Fruit fly (Drosophila melanogaster): ENCODE data around the gene CG45045.

The CG45045 gene

dm6 chr3R:17681611-17682243 is 14.4 kb downstream of the CG45045 start:
- TF ChIP-seq cic (GFP tag; optimal IDR thresholded peaks at IDR 0.05) (no peak), CG1620 (GFP tag; optimal IDR thresholded peaks at IDR 0.05) (no peak), Crg-1 (GFP tag; optimal IDR thresholded peaks at IDR 0.05) (no peak), bab1 (GFP tag; optimal IDR thresholded peaks at IDR 0.05) (no peak), Mnt (GFP tag; optimal IDR thresholded peaks at IDR 0.05) (no peak), cnc (optimal IDR thresholded peaks at IDR 0.05) (no peak), pad (GFP tag; optimal IDR thresholded peaks at IDR 0.05) (no peak), toe (GFP tag; optimal IDR thresholded peaks at IDR 0.05) (no peak), CG5204 (GFP tag; optimal IDR thresholded peaks at IDR 0.05) (no peak), CG14711 (tag; optimal IDR thresholded peaks at IDR 0.05) (no peak), CG33017 (tag; optimal IDR thresholded peaks at IDR 0.05) (no peak), CG11617 (GFP tag; optimal IDR thresholded peaks at IDR 0.05) (no peak), ovo (GFP tag; optimal IDR thresholded peaks at IDR 0.05) (no peak), CG7101 (tag; optimal IDR thresholded peaks at IDR 0.05) (no peak), Hr96 (GFP tag; optimal IDR thresholded peaks at IDR 0.05) (no peak), kay (GFP tag; ENCODE audit: borderline replicate concordance) (no peak), Clk (GFP tag; optimal IDR thresholded peaks at IDR 0.05) (no peak), tj (GFP tag; optimal IDR thresholded peaks at IDR 0.05) (no peak)

dm6 chr3R:17682244-17682773 is 14.9 kb downstream of the CG45045 start, which contains the start of the genes alt and CG7655:
Gene alt (minus strand): TSS chr3R:17682515.
Gene CG7655 (plus strand): TSS chr3R:17682669.
- TF ChIP-seq pad (GFP tag; optimal IDR thresholded peaks at IDR 0.05) = no peak
- no peak for TF ChIP-seq CG7045 (GFP tag; optimal IDR thresholded peaks at IDR 0.05)
- TF ChIP-seq CG1620 (GFP tag; optimal IDR thresholded peaks at IDR 0.05) = peak; percentile 10
- TF ChIP-seq Clk (GFP tag; optimal IDR thresholded peaks at IDR 0.05) = no peak
- TF ChIP-seq cnc (optimal IDR thresholded peaks at IDR 0.05) = no peak
- no peak for TF ChIP-seq ovo (GFP tag; optimal IDR thresholded peaks at IDR 0.05)
- TF ChIP-seq kay (GFP tag; ENCODE audit: borderline replicate concordance) = no peak
- peak; percentile 37 for TF ChIP-seq Crg-1 (GFP tag; optimal IDR thresholded peaks at IDR 0.05)
- no peak for TF ChIP-seq CG12768 (GFP tag; optimal IDR thresholded peaks at IDR 0.05)
- TF ChIP-seq Mnt (GFP tag; optimal IDR thresholded peaks at IDR 0.05) = no peak
- no peak for TF ChIP-seq CG5204 (GFP tag; optimal IDR thresholded peaks at IDR 0.05)
- no peak for TF ChIP-seq CG33017 (tag; optimal IDR thresholded peaks at IDR 0.05)
- TF ChIP-seq Hr96 (GFP tag; optimal IDR thresholded peaks at IDR 0.05) = no peak
- peak; percentile 65 for TF ChIP-seq CG14711 (tag; optimal IDR thresholded peaks at IDR 0.05)
- peak; percentile 76 for TF ChIP-seq tj (GFP tag; optimal IDR thresholded peaks at IDR 0.05)
- TF ChIP-seq CG11617 (GFP tag; optimal IDR thresholded peaks at IDR 0.05) = peak; percentile 31
- peak; percentile 28 for TF ChIP-seq CG7101 (tag; optimal IDR thresholded peaks at IDR 0.05)
- peak; percentile 26 for TF ChIP-seq bab1 (GFP tag; optimal IDR thresholded peaks at IDR 0.05)
- TF ChIP-seq toe (GFP tag; optimal IDR thresholded peaks at IDR 0.05) = no peak
- TF ChIP-seq cic (GFP tag; optimal IDR thresholded peaks at IDR 0.05) = peak; percentile 57

- TF ChIP-seq CG7101 (tag; optimal IDR thresholded peaks at IDR 0.05) (peak; percentile 13), CG14711 (tag; optimal IDR thresholded peaks at IDR 0.05) (peak; percentile 39), bab1 (GFP tag; optimal IDR thresholded peaks at IDR 0.05) (peak; percentile 4), toe (GFP tag; optimal IDR thresholded peaks at IDR 0.05) (no peak)
Measured at dm6 chr3R:17684854-17685253, 17.5 kb downstream of the CG45045 start, which contains the start of the genes CG31251 and CG31360. Gene CG31251 (minus strand): TSS chr3R:17684915. Gene CG31360 (plus strand): TSS chr3R:17685097.

dm6 chr3R:17686875-17687274 is 19.5 kb downstream of the CG45045 start, which contains the start of gene CG31249:
Gene CG31249 (minus strand): TSS chr3R:17687071.
- TF ChIP-seq Crg-1 (GFP tag; optimal IDR thresholded peaks at IDR 0.05) = peak; percentile 16
- TF ChIP-seq toe (GFP tag; optimal IDR thresholded peaks at IDR 0.05) = no peak
- TF ChIP-seq Hr96 (GFP tag; optimal IDR thresholded peaks at IDR 0.05) = no peak
- TF ChIP-seq bab1 (GFP tag; optimal IDR thresholded peaks at IDR 0.05) = peak; percentile 49
- peak; percentile 22 for TF ChIP-seq CG7101 (tag; optimal IDR thresholded peaks at IDR 0.05)

- TF ChIP-seq Mnt (GFP tag; optimal IDR thresholded peaks at IDR 0.05) = peak; percentile 68
- no peak for TF ChIP-seq CG7101 (tag; optimal IDR thresholded peaks at IDR 0.05)
- peak; percentile 86 for TF ChIP-seq Clk (GFP tag; optimal IDR thresholded peaks at IDR 0.05)
Measured at dm6 chr3R:17699891-17700487, 32.6 kb downstream of the CG45045 start.

dm6 chr3R:17700488-17701130 is 33.2 kb downstream of the CG45045 start:
- peak; percentile 99 for TF ChIP-seq CG33017 (tag; optimal IDR thresholded peaks at IDR 0.05)
- TF ChIP-seq CG11617 (GFP tag; optimal IDR thresholded peaks at IDR 0.05) = peak; percentile 99
- TF ChIP-seq CG5204 (GFP tag; optimal IDR thresholded peaks at IDR 0.05) = no peak
- peak; percentile 99 for TF ChIP-seq CG7101 (tag; optimal IDR thresholded peaks at IDR 0.05)
- TF ChIP-seq tj (GFP tag; optimal IDR thresholded peaks at IDR 0.05) = peak; percentile 91
- peak; percentile 67 for TF ChIP-seq CG1620 (GFP tag; optimal IDR thresholded peaks at IDR 0.05)
- TF ChIP-seq CG14711 (tag; optimal IDR thresholded peaks at IDR 0.05) = peak; percentile 96
- TF ChIP-seq pad (GFP tag; optimal IDR thresholded peaks at IDR 0.05) = peak; percentile 91
- peak; percentile 84 for TF ChIP-seq cic (GFP tag; optimal IDR thresholded peaks at IDR 0.05)
- peak; percentile 99 for TF ChIP-seq CG7045 (GFP tag; optimal IDR thresholded peaks at IDR 0.05)
- peak; percentile 17 for TF ChIP-seq Mnt (GFP tag; optimal IDR thresholded peaks at IDR 0.05)
- TF ChIP-seq kay (GFP tag; ENCODE audit: borderline replicate concordance) = peak; percentile 99
- TF ChIP-seq Crg-1 (GFP tag; optimal IDR thresholded peaks at IDR 0.05) = peak; percentile 88
- TF ChIP-seq Clk (GFP tag; optimal IDR thresholded peaks at IDR 0.05) = peak; percentile 76
- TF ChIP-seq bab1 (GFP tag; optimal IDR thresholded peaks at IDR 0.05) = peak; percentile 98
- TF ChIP-seq Hr96 (GFP tag; optimal IDR thresholded peaks at IDR 0.05) = peak; percentile 60
- no peak for TF ChIP-seq cnc (optimal IDR thresholded peaks at IDR 0.05)
- peak; percentile 87 for TF ChIP-seq toe (GFP tag; optimal IDR thresholded peaks at IDR 0.05)
- peak; percentile 92 for TF ChIP-seq ovo (GFP tag; optimal IDR thresholded peaks at IDR 0.05)
- TF ChIP-seq CG12768 (GFP tag; optimal IDR thresholded peaks at IDR 0.05) = peak; percentile 98
